Worm (Caenorhabditis elegans) whole organism, L1 larva: ENCODE results near the gene cls-1.

Experiments used
- aha-1 ChIP-seq: fragments of 150-350 bp; optimal IDR thresholded peaks from 2 replicates; lab custom pipeline; 2014; ENCODE audit warnings: missing biosample characterization, missing genetic modification characterization
- alr-1 ChIP-seq: fragments of 200-800 bp; sonication (Bioruptor generic); optimal IDR thresholded peaks from 2 replicates; lab custom pipeline; 2018; ENCODE audit warnings: borderline replicate concordance, mild to moderate bottlenecking, missing genetic modification characterization, missing compliant biosample characterization
- ama-1 ChIP-seq: fragments of 150-350 bp; optimal IDR thresholded peaks from 2 replicates; lab custom pipeline; 2014
- egl-27 ChIP-seq, 2 experiments: fragments of 150-350 bp in 1 of 2; sonication (generic microtip); optimal IDR thresholded peaks; 3 replicates each; lab custom pipeline; 2017 to 2018; ENCODE audit warnings: missing biosample characterization in 2 of 2, missing genetic modification characterization in 2 of 2, missing genetic modification reagents in 2 of 2
- elt-3 ChIP-seq, 6 experiments: fragments of 150-350 bp in 1 of 6; sonication (generic microtip); optimal IDR thresholded peaks; 2 replicates each; lab custom pipeline; 2017 to 2018; ENCODE audit warnings: missing biosample characterization in 6 of 6, missing genetic modification characterization in 6 of 6, inconsistent platforms in 1 of 6
- jun-1 ChIP-seq: fragments of 150-350 bp; optimal IDR thresholded peaks from 2 replicates; lab custom pipeline; 2014; ENCODE audit warnings: missing biosample characterization, missing genetic modification reagents, missing genetic modification characterization
- mdl-1 ChIP-seq, 2 experiments: fragments of 150-350 bp; optimal IDR thresholded peaks; 2 replicates each; lab custom pipeline; 2014 to 2017; ENCODE audit warnings: missing biosample characterization in 2 of 2, missing genetic modification characterization in 2 of 2, inconsistent platforms in 1 of 2
- nhr-12 ChIP-seq: sonication (generic microtip); optimal IDR thresholded peaks from 2 replicates; lab custom pipeline; 2017; ENCODE audit warnings: missing biosample characterization, missing genetic modification characterization
- nhr-90 ChIP-seq: sonication (generic microtip); optimal IDR thresholded peaks from 2 replicates; lab custom pipeline; 2016; ENCODE audit warnings: mild to moderate bottlenecking, missing genetic modification characterization, missing compliant biosample characterization; ENCODE audit not compliant: poor library complexity
- tbx-2 ChIP-seq: sonication (generic microtip); optimal IDR thresholded peaks from 2 replicates; lab custom pipeline; 2016; ENCODE audit warnings: missing genetic modification characterization, missing compliant biosample characterization
- unc-62 ChIP-seq: fragments of 150-350 bp; optimal IDR thresholded peaks from 2 replicates; lab custom pipeline; 2014; ENCODE audit warnings: missing biosample characterization, missing genetic modification reagents, missing genetic modification characterization

DNA sequence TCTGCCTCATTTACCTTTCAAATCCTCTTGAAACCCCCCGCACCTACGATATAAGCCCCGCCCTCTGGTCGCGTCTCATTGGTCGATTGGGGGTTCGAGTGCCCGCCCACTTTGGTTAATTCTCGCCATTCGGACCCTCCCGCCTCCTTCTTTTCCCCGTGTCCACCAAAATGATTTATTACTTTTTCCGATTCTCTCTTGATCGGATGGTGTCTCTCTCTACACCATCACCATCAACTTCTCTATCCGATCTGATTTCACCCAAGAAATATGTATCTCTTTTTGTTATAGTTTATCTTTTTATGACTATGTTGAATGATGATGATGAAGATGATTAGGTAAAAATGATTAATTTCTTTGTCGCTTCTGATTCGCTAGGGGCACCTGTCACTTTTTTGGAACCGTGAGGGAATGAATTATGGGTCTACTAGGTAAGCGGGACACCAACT, 46.7 kb downstream of the cls-1 start:
- TF ChIP-seq tbx-2 (tag; lab: Kevin White, UChicago) (peak; percentile 22), aha-1 (tag; lab: Kevin White, UChicago) (no peak), unc-62 (no peak), elt-3 (tag; optimal IDR thresholded peaks at IDR 0.05; lab: Kevin White, UChicago) (no peak), mdl-1 (tag; optimal IDR thresholded peaks at IDR 0.05; lab: Kevin White, UChicago) (no peak), egl-27 (tag; optimal IDR thresholded peaks at IDR 0.05; lab: Kevin White, UChicago) (no peak), jun-1 (tag; lab: Kevin White, UChicago) (no peak), alr-1 (no peak), nhr-90 (tag; lab: Kevin White, UChicago) (peak; percentile 19), nhr-12 (tag; lab: Kevin White, UChicago) (no peak), ama-1 (lab: Kevin White, UChicago) (no peak)
